Worm (Caenorhabditis elegans): ENCODE data around the gene C05E11.6.

The C05E11.6 gene

ce11 chrX:4561863-4562262, at the start of gene C05E11.6:
Gene C05E11.6 (plus strand): TSS chrX:4562163.
- TF ChIP-seq ceh-45 (GFP tag; IDR thresholded peaks at IDR 0.05) = no peak
- no peak for TF ChIP-seq zip-5 (tag; optimal IDR thresholded peaks at IDR 0.05)
- no peak for TF ChIP-seq ztf-16 (tag; optimal IDR thresholded peaks at IDR 0.05)
- TF ChIP-seq gmeb-2 (tag; optimal IDR thresholded peaks at IDR 0.05) = no peak
- TF ChIP-seq fkh-6 (tag; optimal IDR thresholded peaks at IDR 0.05) = no peak
- no peak for TF ChIP-seq sdc-2 (tag; optimal IDR thresholded peaks at IDR 0.05)
- no peak for TF ChIP-seq hlh-13 (GFP tag; optimal IDR thresholded peaks at IDR 0.05)
- no peak for TF ChIP-seq lim-6 (tag; optimal IDR thresholded peaks at IDR 0.05)
- TF ChIP-seq nfya-1 (tag; optimal IDR thresholded peaks at IDR 0.05) = no peak
- no peak for TF ChIP-seq pros-1 (tag; optimal IDR thresholded peaks at IDR 0.05)
- no peak for TF ChIP-seq C38D4.7 (GFP tag; optimal IDR thresholded peaks at IDR 0.05)
- no peak for TF ChIP-seq ceh-2 (tag; optimal IDR thresholded peaks at IDR 0.05)
- TF ChIP-seq pha-4 (tag; optimal IDR thresholded peaks at IDR 0.05) = no peak
- TF ChIP-seq rnt-1 (tag; optimal IDR thresholded peaks at IDR 0.05) = no peak

- TF ChIP-seq nfya-1 (tag; optimal IDR thresholded peaks at IDR 0.05) (peak; percentile 12), ceh-6 (GFP tag; optimal IDR thresholded peaks at IDR 0.05) (no peak), pat-9 (tag; optimal IDR thresholded peaks at IDR 0.05) (no peak)
Measured at ce11 chrX:4513657-4514143, 48.3 kb upstream of the C05E11.6 start, which contains the start of gene spr-3. Gene spr-3 (plus strand): TSS chrX:4514093.

ce11 chrX:4516758-4517157, 45.2 kb upstream of the C05E11.6 start:
- TF ChIP-seq sox-4 (tag; optimal IDR thresholded peaks at IDR 0.05) = no peak
- no peak for TF ChIP-seq ceh-18 (tag; optimal IDR thresholded peaks at IDR 0.05)
- no peak for TF ChIP-seq fkh-6 (tag; optimal IDR thresholded peaks at IDR 0.05)
- TF ChIP-seq ahr-1 (tag; optimal IDR thresholded peaks at IDR 0.05) = no peak
- no peak for TF ChIP-seq hlh-6 (tag; optimal IDR thresholded peaks at IDR 0.05)
- no peak for TF ChIP-seq tbx-7 (tag; optimal IDR thresholded peaks at IDR 0.05)
- no peak for TF ChIP-seq mec-3 (tag; optimal IDR thresholded peaks at IDR 0.05; ENCODE audit: borderline replicate concordance)
- no peak for TF ChIP-seq unc-42 (tag; optimal IDR thresholded peaks at IDR 0.05)
- no peak for TF ChIP-seq pros-1 (tag; optimal IDR thresholded peaks at IDR 0.05)
- no peak for TF ChIP-seq K02D7.2 (tag; optimal IDR thresholded peaks at IDR 0.05)
- TF ChIP-seq che-1 (tag; optimal IDR thresholded peaks at IDR 0.05) = no peak

- TF ChIP-seq ceh-14 (tag; optimal IDR thresholded peaks at IDR 0.05) (no peak), madf-2 (tag; optimal IDR thresholded peaks at IDR 0.05) (no peak), pag-3 (tag; optimal IDR thresholded peaks at IDR 0.05; ENCODE audit: borderline replicate concordance) (no peak), ceh-22 (tag; optimal IDR thresholded peaks at IDR 0.05) (no peak), ceh-19 (GFP tag; optimal IDR thresholded peaks at IDR 0.05) (no peak), fkh-10 (GFP tag; optimal IDR thresholded peaks at IDR 0.05) (no peak)
Measured at ce11 chrX:4519968-4520367, 42.0 kb upstream of the C05E11.6 start.

- TF ChIP-seq hlh-30 (tag; optimal IDR thresholded peaks at IDR 0.05; ENCODE audit: insufficient read depth) (no peak), K02D7.2 (tag; optimal IDR thresholded peaks at IDR 0.05) (no peak), ceh-22 (tag; optimal IDR thresholded peaks at IDR 0.05) (no peak), ceh-48 (tag; optimal IDR thresholded peaks at IDR 0.05) (peak; percentile 54), syd-9 (tag; optimal IDR thresholded peaks at IDR 0.05) (no peak)
Measured at ce11 chrX:4521166-4521565, 40.8 kb upstream of the C05E11.6 start.

All from whole organism, late embryonic.